Worm (Caenorhabditis elegans) whole organism, midembryonic: ENCODE results near the gene srv-25.

ENCODE experiments used
- T22C8.4 ChIP-seq: fragments of 200-800 bp; sonication (Bioruptor generic); IDR thresholded peaks from 2 replicates; pipeline ENCODE4 v1.3.6; 2022; ENCODE audit warnings: missing genetic modification characterization, missing compliant biosample characterization
- cog-1 ChIP-seq: sonication (generic microtip); optimal IDR thresholded peaks from 2 replicates; lab custom pipeline; 2016; ENCODE audit warnings: missing genetic modification characterization, missing compliant biosample characterization
- flt-1 ChIP-seq: fragments of 200-800 bp; sonication (Bioruptor generic); IDR thresholded peaks from 2 replicates; pipeline ENCODE4 v1.3.6; 2022; ENCODE audit warnings: missing genetic modification characterization, missing compliant biosample characterization
- klf-2 ChIP-seq: fragments of 200-800 bp; sonication (Bioruptor generic); conservative IDR thresholded peaks from 2 replicates; pipeline ENCODE4 v1.3.6; 2022; ENCODE audit warnings: missing genetic modification reagents, missing genetic modification characterization, missing compliant biosample characterization
- ztf-29 ChIP-seq: fragments of 200-800 bp; sonication (Bioruptor generic); IDR thresholded peaks from 2 replicates; pipeline ENCODE4 v1.3.6; 2022; ENCODE audit warnings: missing genetic modification reagents, missing genetic modification characterization, missing compliant biosample characterization

DNA sequence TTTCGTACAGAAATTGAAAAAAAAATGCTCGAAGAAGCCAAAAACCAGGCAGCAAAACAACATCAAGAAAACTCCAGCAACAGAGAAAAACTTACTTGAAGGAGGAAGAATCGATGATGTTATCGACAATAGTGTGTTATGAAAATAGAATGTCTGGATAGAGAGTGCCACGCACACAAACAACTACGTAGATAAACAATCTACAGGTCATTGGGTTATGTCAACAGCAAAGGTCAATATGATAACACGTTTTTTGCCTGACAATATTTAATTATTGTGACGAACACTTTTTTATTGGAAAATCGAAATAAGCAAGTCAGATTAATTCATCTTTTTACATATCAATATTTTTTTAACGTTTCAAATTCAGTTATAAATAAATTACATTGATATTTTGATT is 24.1 kb downstream of the srv-25 start, which contains the start of gene sams-5:
- TF ChIP-seq klf-2 (GFP tag; lab: Robert Waterston, UW) (no peak), ztf-29 (no peak), T22C8.4 (GFP tag; lab: Robert Waterston, UW) (no peak), flt-1 (no peak), cog-1 (tag; lab: Kevin White, UChicago) (no peak)
